Fruit fly (Drosophila melanogaster) whole organism, adult: ENCODE data around the gene Gr93b.

Experiments used
- CG11617 ChIP-seq: fragments of 200-800 bp; sonication (Bioruptor generic); optimal IDR thresholded peaks from 2 replicates; lab custom pipeline; 2017; ENCODE audit warnings: mild to moderate bottlenecking, missing biosample characterization, missing genetic modification reagents, missing genetic modification characterization
- CG12768 ChIP-seq: fragments of 200-800 bp; sonication (Bioruptor generic); optimal IDR thresholded peaks from 2 replicates; lab custom pipeline; 2017; ENCODE audit warnings: missing biosample characterization, missing genetic modification characterization, mild to moderate bottlenecking, moderate library complexity, missing genetic modification reagents
- CG14711 ChIP-seq: fragments of 200-800 bp; sonication (Bioruptor generic); optimal IDR thresholded peaks from 2 replicates; lab custom pipeline; 2018; ENCODE audit warnings: missing biosample characterization, mild to moderate bottlenecking, missing genetic modification characterization, moderate library complexity
- CG1620 ChIP-seq: fragments of 200-800 bp; sonication (Bioruptor generic); optimal IDR thresholded peaks from 2 replicates; lab custom pipeline; 2016; ENCODE audit warnings: missing biosample characterization, missing genetic modification characterization
- CG33017 ChIP-seq: fragments of 200-800 bp; sonication (Bioruptor generic); optimal IDR thresholded peaks from 2 replicates; lab custom pipeline; 2018; ENCODE audit warnings: missing biosample characterization, mild to moderate bottlenecking, missing genetic modification characterization, moderate library complexity
- CG5204 ChIP-seq: fragments of 200-800 bp; sonication (Bioruptor generic); optimal IDR thresholded peaks from 2 replicates; lab custom pipeline; 2016; ENCODE audit warnings: missing biosample characterization, missing genetic modification characterization
- CG7045 ChIP-seq: fragments of 200-800 bp; sonication (Bioruptor generic); optimal IDR thresholded peaks from 2 replicates; lab custom pipeline; 2017; ENCODE audit warnings: missing biosample characterization, mild to moderate bottlenecking, missing genetic modification characterization
- CG7101 ChIP-seq: fragments of 200-800 bp; sonication (Bioruptor generic); optimal IDR thresholded peaks from 2 replicates; lab custom pipeline; 2018; ENCODE audit warnings: missing biosample characterization, mild to moderate bottlenecking, missing genetic modification characterization, moderate library complexity
- Clk ChIP-seq: fragments of 200-800 bp; sonication (Bioruptor generic); optimal IDR thresholded peaks from 2 replicates; lab custom pipeline; 2017; ENCODE audit warnings: missing biosample characterization, missing genetic modification characterization
- Crg-1 ChIP-seq: fragments of 200-800 bp; sonication (Bioruptor generic); optimal IDR thresholded peaks from 2 replicates; lab custom pipeline; 2016; ENCODE audit warnings: missing biosample characterization, missing genetic modification characterization
- Hr96 ChIP-seq: fragments of 200-800 bp; sonication (Bioruptor generic); optimal IDR thresholded peaks from 2 replicates; lab custom pipeline; 2016; ENCODE audit warnings: missing biosample characterization, missing genetic modification characterization
- Mnt ChIP-seq: fragments of 200-800 bp; sonication (Bioruptor generic); optimal IDR thresholded peaks from 2 replicates; lab custom pipeline; 2016; ENCODE audit warnings: missing biosample characterization, mild to moderate bottlenecking, missing genetic modification characterization
- bab1 ChIP-seq: fragments of 200-800 bp; sonication (Bioruptor generic); optimal IDR thresholded peaks from 3 replicates; lab custom pipeline; 2019; ENCODE audit warnings: missing biosample characterization, mild to moderate bottlenecking, missing genetic modification characterization, moderate library complexity
- cic ChIP-seq: fragments of 200-800 bp; sonication (Bioruptor generic); optimal IDR thresholded peaks from 2 replicates; lab custom pipeline; 2017; ENCODE audit warnings: missing biosample characterization, mild to moderate bottlenecking, missing genetic modification characterization, moderate library complexity
- cnc ChIP-seq, 2 experiments: fragments of >200 bp; optimal IDR thresholded peaks; 2 replicates each; lab custom pipeline; 2017
- kay ChIP-seq: fragments of 200-800 bp; sonication (Bioruptor generic); peaks from one replicate; lab custom pipeline; 2016; ENCODE audit warnings: missing biosample characterization, missing genetic modification characterization, borderline replicate concordance
- ovo ChIP-seq: fragments of 200-800 bp; sonication (Bioruptor generic); optimal IDR thresholded peaks from 2 replicates; lab custom pipeline; 2016; ENCODE audit warnings: missing biosample characterization, missing genetic modification characterization
- pad ChIP-seq: fragments of 200-800 bp; sonication (Bioruptor generic); optimal IDR thresholded peaks from 3 replicates; lab custom pipeline; 2017; ENCODE audit warnings: missing biosample characterization, missing genetic modification characterization, mild to moderate bottlenecking, moderate library complexity, missing genetic modification reagents
- tj ChIP-seq: fragments of 200-800 bp; sonication (Bioruptor generic); optimal IDR thresholded peaks from 3 replicates; lab custom pipeline; 2017; ENCODE audit warnings: missing biosample characterization, mild to moderate bottlenecking, missing genetic modification characterization, moderate library complexity
- toe ChIP-seq: fragments of 200-800 bp; sonication (Bioruptor generic); optimal IDR thresholded peaks from 2 replicates; lab custom pipeline; 2016; ENCODE audit warnings: missing biosample characterization, missing genetic modification characterization

The Gr93b gene

dm6 chr3R:21858290-21858875, 14.8 kb upstream of the Gr93b start:
- TF ChIP-seq cnc (optimal IDR thresholded peaks at IDR 0.05; lab: Kevin White, UChicago): no peak
- peak; percentile 34 for TF ChIP-seq tj (GFP tag; lab: Kevin White, UChicago)
- no peak for TF ChIP-seq CG14711 (tag; lab: Kevin White, UChicago)
- no peak for TF ChIP-seq ovo
- no peak for TF ChIP-seq bab1 (GFP tag; lab: Kevin White, UChicago)

dm6 chr3R:21857509-21857908, 13.9 kb upstream of the Gr93b start:
- no peak for TF ChIP-seq Hr96 (GFP tag; lab: Kevin White, UChicago)
- TF ChIP-seq cic (GFP tag; lab: Kevin White, UChicago): no peak
- TF ChIP-seq toe (GFP tag; lab: Kevin White, UChicago): no peak
- no peak for TF ChIP-seq bab1 (GFP tag; lab: Kevin White, UChicago)

- TF ChIP-seq Crg-1 (GFP tag; lab: Kevin White, UChicago) (peak; percentile 13), ovo (no peak), CG7045 (peak; percentile 2)
These were observed 13.3 kb upstream of the Gr93b start for dm6 chr3R:21856873-21857243.

- peak; percentile 49 for TF ChIP-seq bab1 (GFP tag; lab: Kevin White, UChicago)
- peak; percentile 47 for TF ChIP-seq CG33017 (tag; lab: Kevin White, UChicago)
- TF ChIP-seq Hr96 (GFP tag; lab: Kevin White, UChicago): peak; percentile 54
- TF ChIP-seq pad (GFP tag; lab: Kevin White, UChicago): no peak
- no peak for TF ChIP-seq cnc (optimal IDR thresholded peaks at IDR 0.05; lab: Kevin White, UChicago)
- no peak for TF ChIP-seq Clk (GFP tag; lab: Kevin White, UChicago)
- peak; percentile 49 for TF ChIP-seq Mnt (GFP tag; lab: Kevin White, UChicago)
- TF ChIP-seq ovo: peak; percentile 28
- TF ChIP-seq CG7101 (tag; lab: Kevin White, UChicago): peak; percentile 13
- TF ChIP-seq CG7045: no peak
- peak; percentile 59 for TF ChIP-seq CG1620 (GFP tag; lab: Kevin White, UChicago)
- TF ChIP-seq CG5204 (GFP tag; lab: Kevin White, UChicago): peak; percentile 68
- no peak for TF ChIP-seq Crg-1 (GFP tag; lab: Kevin White, UChicago)
- peak; percentile 2 for TF ChIP-seq CG14711 (tag; lab: Kevin White, UChicago)
- peak; percentile 1 for TF ChIP-seq CG12768 (GFP tag; lab: Kevin White, UChicago)
- peak; percentile 86 for TF ChIP-seq kay
- peak; percentile 47 for TF ChIP-seq tj (GFP tag; lab: Kevin White, UChicago)
- peak; percentile 50 for TF ChIP-seq CG11617 (GFP tag; lab: Kevin White, UChicago)
- TF ChIP-seq cic (GFP tag; lab: Kevin White, UChicago): peak; percentile 42
- TF ChIP-seq toe (GFP tag; lab: Kevin White, UChicago): peak; percentile 55
These were observed 12.7 kb upstream of the Gr93b start, which contains the start of gene glec for dm6 chr3R:21856098-21856872. TSS of gene glec (minus strand) at chr3R:21856266.

- TF ChIP-seq CG5204 (GFP tag; lab: Kevin White, UChicago) (no peak), cic (GFP tag; lab: Kevin White, UChicago) (no peak), CG7101 (tag; lab: Kevin White, UChicago) (no peak), bab1 (GFP tag; lab: Kevin White, UChicago) (no peak), cnc (optimal IDR thresholded peaks at IDR 0.05; lab: Kevin White, UChicago) (no peak), CG1620 (GFP tag; lab: Kevin White, UChicago) (no peak), CG7045 (no peak), CG11617 (GFP tag; lab: Kevin White, UChicago) (no peak), kay (no peak), CG14711 (tag; lab: Kevin White, UChicago) (no peak), Crg-1 (GFP tag; lab: Kevin White, UChicago) (no peak), ovo (no peak), Mnt (GFP tag; lab: Kevin White, UChicago) (no peak), Clk (GFP tag; lab: Kevin White, UChicago) (no peak), pad (GFP tag; lab: Kevin White, UChicago) (no peak), toe (GFP tag; lab: Kevin White, UChicago) (no peak), CG33017 (tag; lab: Kevin White, UChicago) (no peak), Hr96 (GFP tag; lab: Kevin White, UChicago) (no peak)
These were observed 11.9 kb upstream of the Gr93b start for dm6 chr3R:21855469-21855826.

- no peak for TF ChIP-seq CG33017 (tag; lab: Kevin White, UChicago)
- TF ChIP-seq kay: peak; percentile 79
These were observed 11.3 kb upstream of the Gr93b start for dm6 chr3R:21854574-21855468.
